Fruit fly (Drosophila melanogaster): ENCODE results near the gene Gr28b.

Gr28b gene

dm6 chr2L:7419408-7420304, 42.4 kb downstream of the Gr28b start (continued):
- TF ChIP-seq Hmr (GFP tag; optimal IDR thresholded peaks at IDR 0.05) (peak; percentile 35), H15 (GFP tag; IDR thresholded peaks at IDR 0.05) (0 out of 3 replicates have a peak, but pooled peaks have one; percentile 10), CG32772 (GFP tag; IDR thresholded peaks at IDR 0.05) (no peak), Adf1 (GFP tag; IDR thresholded peaks at IDR 0.05) (peak; percentile 7; the same call in 1 of the 2 replicates), CG18599 (GFP tag; optimal IDR thresholded peaks at IDR 0.05) (peak; percentile 63), Fer2 (tag; optimal IDR thresholded peaks at IDR 0.05) (no peak), mirr (GFP tag; optimal IDR thresholded peaks at IDR 0.05) (no peak), CG15479 (GFP tag; optimal IDR thresholded peaks at IDR 0.05) (peak; percentile 50), onecut (GFP tag; IDR thresholded peaks at IDR 0.05) (peak; percentile 99), chif (GFP tag; optimal IDR thresholded peaks at IDR 0.05) (no peak), tna (GFP tag; IDR thresholded peaks at IDR 0.05; ENCODE audit: partially characterized antibody) (no peak), CG16813 (GFP tag; IDR thresholded peaks at IDR 0.05; ENCODE audit: partially characterized antibody) (no peak), bigmax (GFP tag; optimal IDR thresholded peaks at IDR 0.05) (no peak), Rfx (GFP tag; IDR thresholded peaks at IDR 0.05) (peak; percentile 26; the same call in 1 of the 2 replicates), CG17568 (GFP tag; optimal IDR thresholded peaks at IDR 0.05) (no peak), CG13424 (tag; optimal IDR thresholded peaks at IDR 0.05) (peak; percentile 48), nau (GFP tag; optimal IDR thresholded peaks at IDR 0.05) (no peak), dysf (GFP tag; IDR thresholded peaks at IDR 0.05) (0 out of 3 replicates have a peak, but pooled peaks have one; percentile 27), Nf-YB (GFP tag; optimal IDR thresholded peaks at IDR 0.05) (peak; percentile 53), GATAe (GFP tag; conservative IDR thresholded peaks at IDR 0.05) (no peak), CrebB (tag; optimal IDR thresholded peaks at IDR 0.05) (no peak), Hr51 (GFP tag; optimal IDR thresholded peaks at IDR 0.05) (peak in 1 of 2 experiments; percentile 10), D (optimal IDR thresholded peaks at IDR 0.05) (no peak), D (GFP tag; optimal IDR thresholded peaks at IDR 0.05) (no peak), CG7357 (GFP tag; IDR thresholded peaks at IDR 0.05) (no peak), sima (GFP tag; optimal IDR thresholded peaks at IDR 0.05) (no peak), Hand (GFP tag; optimal IDR thresholded peaks at IDR 0.05) (peak; percentile 40), bab2 (GFP tag; optimal IDR thresholded peaks at IDR 0.05) (no peak), lmd (GFP tag; IDR thresholded peaks at IDR 0.05) (peak; percentile 11; the same call in 1 of the 2 replicates), CG7556 (GFP tag; optimal IDR thresholded peaks at IDR 0.05) (peak; percentile 48), CG32532 (GFP tag; IDR thresholded peaks at IDR 0.05) (peak; percentile 42; the same call in 1 of the 2 replicates), croc (GFP tag; conservative IDR thresholded peaks at IDR 0.05) (no peak), grau (tag; optimal IDR thresholded peaks at IDR 0.05) (peak; percentile 82), zen2 (GFP tag; IDR thresholded peaks at IDR 0.05; ENCODE audit: partially characterized antibody) (0 out of 3 replicates have a peak, but pooled peaks have one; percentile 35), CG11504 (tag; optimal IDR thresholded peaks at IDR 0.05) (peak; percentile 48), fru (optimal IDR thresholded peaks at IDR 0.05) (peak; percentile 40), YL-1 (GFP tag; optimal IDR thresholded peaks at IDR 0.05) (no peak)
